Worm (Caenorhabditis elegans) whole organism, L1 larva: ENCODE data around the gene dhs-29.

Experiments used
- aly-2 ChIP-seq: fragments of 150-350 bp; optimal IDR thresholded peaks from 2 replicates; lab custom pipeline; 2014; ENCODE audit warnings: missing biosample characterization, missing genetic modification characterization
- lsy-2 ChIP-seq, 2 experiments: fragments of 150-350 bp; optimal IDR thresholded peaks; 2 replicates each; lab custom pipeline; 2014; ENCODE audit warnings: missing biosample characterization in 2 of 2, missing genetic modification characterization in 2 of 2

DNA sequence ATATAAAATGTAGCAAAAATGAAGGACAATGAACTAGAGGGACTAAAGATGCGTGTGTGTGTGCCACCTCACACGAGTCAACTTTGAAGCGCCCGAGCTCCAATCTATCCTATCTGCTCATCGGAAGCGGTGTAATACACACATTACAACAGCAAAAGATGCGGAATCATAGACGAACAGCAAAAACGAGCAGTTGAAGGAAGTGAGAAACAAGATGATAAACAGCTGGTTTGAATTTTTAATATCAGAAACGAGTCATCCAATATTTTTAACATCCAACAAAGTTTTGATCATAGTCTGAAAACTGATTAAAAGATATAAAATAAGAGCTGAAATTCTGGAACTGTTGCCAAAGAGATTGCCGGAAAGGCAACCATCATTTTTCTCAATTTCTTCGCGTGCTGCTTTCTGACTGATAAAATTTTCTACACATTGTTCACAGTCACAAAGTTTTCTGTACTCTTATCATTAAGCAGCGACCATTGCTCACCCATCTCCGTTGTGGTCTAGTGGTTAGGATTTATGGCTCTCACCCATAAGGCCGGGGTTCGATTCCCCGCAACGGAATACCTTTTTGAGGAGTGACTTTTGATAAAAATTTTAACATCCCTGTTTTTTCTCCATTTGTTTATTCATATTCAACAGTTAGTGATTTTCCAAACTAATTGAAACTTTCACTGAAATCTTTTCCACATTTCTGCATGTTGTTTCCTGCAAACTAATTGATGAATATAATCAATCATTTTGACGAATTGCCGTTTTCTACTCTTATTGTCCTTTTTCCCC lies 16.0 kb upstream of the dhs-29 start, which contains the start of gene stn-2:
- no peak for TF ChIP-seq lsy-2 (tag; optimal IDR thresholded peaks at IDR 0.05; lab: Kevin White, UChicago)
- TF ChIP-seq aly-2 (tag; lab: Kevin White, UChicago) = no peak
